Worm (Caenorhabditis elegans): Measurements from ENCODE around the gene hcf-1.

The hcf-1 gene

ce11 chrIV:7790151-7790691 lies 16.1 kb upstream of the hcf-1 start:
- no peak for TF ChIP-seq unc-62 (GFP tag; optimal IDR thresholded peaks at IDR 0.05)

DNA sequence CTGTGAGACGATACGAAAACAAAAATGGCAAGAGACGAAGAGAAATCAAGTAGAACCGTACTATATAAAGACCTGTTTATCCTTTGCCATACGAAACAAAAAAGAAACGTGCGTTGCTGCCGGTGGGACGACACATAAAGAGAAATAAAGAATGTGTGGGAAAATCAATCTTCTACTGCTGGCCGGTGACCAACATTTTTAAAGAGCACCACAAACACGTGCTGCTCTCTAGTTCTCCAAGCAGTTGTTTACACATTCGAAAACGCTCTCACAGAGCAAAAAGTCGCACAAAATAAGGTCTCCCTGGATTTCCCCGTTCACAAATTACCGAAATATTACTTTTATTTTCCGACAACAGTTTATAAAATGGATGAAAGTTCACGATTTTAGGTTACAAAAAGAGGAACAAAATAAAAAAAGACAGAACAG lies 15.5 kb upstream of the hcf-1 start, which contains the start of gene imp-3:
Gene imp-3, minus strand, starts transcription at position 93 of the 429 bp plus-strand sequence.
- TF ChIP-seq unc-62 (GFP tag; optimal IDR thresholded peaks at IDR 0.05): no peak

DNA sequence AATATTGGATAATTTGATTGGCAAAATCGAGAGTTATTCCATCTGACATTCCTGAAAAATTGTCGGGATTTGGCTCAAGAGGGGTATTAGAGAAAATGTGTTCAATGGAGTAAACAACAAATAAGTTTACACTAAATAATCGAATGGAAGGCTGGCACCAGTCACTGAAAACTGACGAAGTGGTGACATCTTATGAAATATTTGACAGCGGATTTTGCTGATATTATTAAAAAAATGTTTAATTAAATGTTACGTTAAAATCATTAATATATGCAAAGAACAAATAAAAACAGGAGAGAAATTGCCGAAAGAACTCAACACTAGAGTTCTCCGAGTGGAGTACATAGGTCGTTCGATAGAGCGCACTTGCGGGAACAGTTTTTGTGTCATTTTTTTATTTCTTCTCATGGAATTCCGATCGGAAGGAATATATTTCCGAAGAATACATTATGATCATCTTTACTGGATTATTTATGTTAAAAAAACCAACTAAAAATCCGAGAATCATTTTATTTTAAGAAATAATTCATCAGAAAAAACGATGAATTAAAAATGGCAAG lies 11.5 kb upstream of the hcf-1 start, which contains the start of gene tag-322:
Gene tag-322, minus strand, starts transcription at position 51 of the 560 bp plus-strand sequence.
- TF ChIP-seq unc-62 (GFP tag; optimal IDR thresholded peaks at IDR 0.05): no peak

DNA sequence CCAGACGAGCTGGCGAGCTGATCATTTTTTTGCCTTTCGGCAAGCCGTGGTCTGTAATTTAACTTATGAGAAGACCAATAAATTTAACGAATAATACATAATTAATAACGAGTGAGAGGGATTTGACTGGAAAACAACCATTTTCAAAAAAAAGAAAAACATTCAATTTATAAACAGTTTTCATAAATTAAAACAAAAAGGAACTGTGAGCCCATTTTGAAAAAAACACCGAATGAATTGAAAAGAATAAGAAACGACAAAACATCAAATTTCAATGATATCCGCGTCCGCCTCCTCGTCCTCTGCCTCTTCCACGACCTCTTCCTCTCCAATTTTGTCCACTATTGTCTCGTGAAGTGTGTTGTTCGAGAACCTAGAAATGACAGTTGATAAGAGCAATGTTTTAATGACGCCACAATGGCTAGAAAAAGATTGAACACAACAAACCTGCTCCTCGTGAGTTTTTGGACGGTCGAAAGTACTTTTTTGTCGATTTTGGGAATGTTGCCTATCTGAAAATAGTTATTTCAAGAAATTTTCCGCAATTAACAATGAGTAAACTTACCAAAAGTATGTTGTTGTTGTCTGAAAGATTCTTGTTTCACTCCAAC lies 9.8 kb upstream of the hcf-1 start, which contains the start of gene tag-321:
Gene tag-321, minus strand, starts transcription at position 51 of the 611 bp plus-strand sequence.
- TF ChIP-seq unc-62 (GFP tag; optimal IDR thresholded peaks at IDR 0.05): no peak

DNA sequence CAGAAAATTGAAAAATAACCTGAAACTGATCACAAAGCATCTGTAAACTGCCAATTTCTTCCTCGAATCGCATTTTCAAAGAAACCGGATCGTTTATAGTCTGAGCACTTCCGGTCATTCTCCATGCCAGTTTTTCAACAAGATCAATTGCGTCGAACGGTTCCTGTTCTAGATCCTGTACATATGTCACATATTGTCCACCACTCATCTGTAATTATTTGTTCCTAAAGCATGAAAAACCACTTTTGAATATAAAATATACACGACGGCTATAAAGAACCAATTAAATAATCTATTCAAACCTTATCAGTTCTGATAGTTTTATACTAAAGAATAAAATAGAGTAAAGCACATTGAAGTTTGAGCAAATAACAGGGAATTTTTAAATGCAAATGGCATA lies 8.2 kb upstream of the hcf-1 start, which contains the start of gene sec-10:
Gene sec-10, minus strand, starts transcription at position 208 of the 400 bp plus-strand sequence.
- no peak for TF ChIP-seq unc-62 (GFP tag; optimal IDR thresholded peaks at IDR 0.05)

DNA sequence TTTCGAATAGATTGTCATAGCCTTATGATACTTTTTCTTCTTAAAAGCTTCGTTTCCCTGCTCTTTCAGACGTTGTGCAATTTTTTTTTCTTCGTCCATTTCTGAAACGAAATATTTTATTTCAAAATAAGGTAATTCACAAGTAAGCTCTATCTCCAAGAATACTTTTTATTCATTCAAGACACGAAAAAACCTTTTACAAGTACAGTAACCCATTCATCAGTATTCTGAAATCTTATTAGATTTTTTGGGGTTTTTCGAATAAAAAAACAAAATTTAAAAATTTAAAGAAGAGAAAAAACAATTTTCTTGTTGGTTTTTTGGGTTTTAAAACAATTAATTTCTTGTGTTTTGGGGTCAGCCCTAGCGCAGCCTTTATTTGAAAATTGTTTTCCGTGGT lies 4.8 kb upstream of the hcf-1 start, which contains the start of gene rpap-3:
Gene rpap-3, minus strand, starts transcription at position 101 of the 400 bp plus-strand sequence.
- TF ChIP-seq unc-62 (GFP tag; optimal IDR thresholded peaks at IDR 0.05): no peak

DNA sequence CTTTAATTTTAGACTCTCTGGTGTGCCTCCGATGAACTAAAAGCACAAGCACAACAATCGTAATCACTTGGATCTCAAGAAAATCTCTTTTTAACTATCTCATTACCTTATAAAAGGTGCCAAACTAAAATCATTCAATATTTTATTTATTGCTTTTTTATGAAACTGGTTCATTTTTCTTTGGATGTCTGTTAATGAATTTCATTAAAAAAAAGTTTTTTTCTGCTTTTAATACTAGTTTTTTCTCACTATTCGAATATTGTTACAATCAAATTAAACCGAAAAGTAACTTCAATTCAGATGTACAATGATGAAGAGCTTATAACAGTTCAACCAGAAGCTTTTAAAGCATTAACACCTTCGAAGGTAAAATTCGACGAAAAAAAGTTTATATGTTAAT lies 1.6 kb upstream of the hcf-1 start, which contains the start of gene swd-2.1:
Gene swd-2.1, plus strand, starts transcription at position 301 of the 400 bp plus-strand sequence.
- no peak for TF ChIP-seq unc-62 (GFP tag; optimal IDR thresholded peaks at IDR 0.05)

- no peak for TF ChIP-seq unc-62 (GFP tag; optimal IDR thresholded peaks at IDR 0.05)
These were observed 3.9 kb downstream of the hcf-1 start, which contains the start of gene rdl-1 for ce11 chrIV:7770162-7770561. TSS of gene rdl-1 (minus strand) at chrIV:7770262.

ce11 chrIV:7764319-7764718 lies 9.8 kb downstream of the hcf-1 start:
- TF ChIP-seq unc-62 (GFP tag; optimal IDR thresholded peaks at IDR 0.05): no peak

DNA sequence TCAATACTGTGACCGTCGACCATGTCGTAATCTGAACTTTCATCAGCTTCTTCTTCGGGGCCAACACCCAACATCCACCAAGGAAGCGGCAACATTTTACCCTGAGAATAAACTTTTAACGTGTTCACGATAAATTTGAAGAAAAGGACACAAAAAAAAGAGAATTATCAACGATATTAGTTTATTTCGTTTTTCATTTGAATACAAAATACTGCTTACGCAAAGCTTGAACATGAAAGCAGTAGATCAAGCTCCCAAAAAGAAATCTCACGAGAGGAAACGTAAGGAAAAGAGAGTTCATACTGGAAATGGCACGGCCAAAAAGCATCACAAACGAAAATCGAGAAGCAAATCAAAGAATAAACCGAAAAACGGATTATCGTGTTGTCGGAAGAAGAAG lies 10.3 kb downstream of the hcf-1 start, which contains the start of the genes C46A5.6 and C46A5.1:
Gene C46A5.6, minus strand, starts transcription at position 101 of the 400 bp plus-strand sequence.
Gene C46A5.1, plus strand, starts transcription at position 184 of the 400 bp plus-strand sequence.
- TF ChIP-seq unc-62 (GFP tag; optimal IDR thresholded peaks at IDR 0.05): no peak

DNA sequence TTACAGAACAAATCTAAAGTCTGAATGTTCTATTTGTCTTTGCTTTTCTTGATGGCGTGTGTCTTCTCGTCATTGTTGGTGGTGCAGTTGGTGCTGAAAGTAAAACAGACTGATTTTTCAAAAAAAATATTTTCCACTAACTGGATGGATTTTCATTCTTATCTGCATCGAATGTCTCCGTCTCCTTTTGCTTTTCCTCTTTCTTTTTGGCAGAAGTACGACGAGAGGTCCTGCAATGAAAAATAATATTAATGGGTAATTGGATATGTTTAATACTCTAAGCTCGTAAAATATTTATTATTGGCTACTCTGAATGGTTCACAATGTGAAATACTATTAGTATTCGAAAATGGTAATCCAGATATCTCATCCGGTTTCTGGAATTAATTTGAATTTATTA lies 14.0 kb downstream of the hcf-1 start, which contains the start of gene del-7:
Gene del-7, plus strand, starts transcription at position 301 of the 400 bp plus-strand sequence.
- TF ChIP-seq unc-62 (GFP tag; optimal IDR thresholded peaks at IDR 0.05): no peak

ce11 chrIV:7759527-7759926 lies 14.5 kb downstream of the hcf-1 start, which contains the start of gene dsb-3:
TSS of gene dsb-3 (minus strand) at chrIV:7759627.
- no peak for TF ChIP-seq unc-62 (GFP tag; optimal IDR thresholded peaks at IDR 0.05)

DNA sequence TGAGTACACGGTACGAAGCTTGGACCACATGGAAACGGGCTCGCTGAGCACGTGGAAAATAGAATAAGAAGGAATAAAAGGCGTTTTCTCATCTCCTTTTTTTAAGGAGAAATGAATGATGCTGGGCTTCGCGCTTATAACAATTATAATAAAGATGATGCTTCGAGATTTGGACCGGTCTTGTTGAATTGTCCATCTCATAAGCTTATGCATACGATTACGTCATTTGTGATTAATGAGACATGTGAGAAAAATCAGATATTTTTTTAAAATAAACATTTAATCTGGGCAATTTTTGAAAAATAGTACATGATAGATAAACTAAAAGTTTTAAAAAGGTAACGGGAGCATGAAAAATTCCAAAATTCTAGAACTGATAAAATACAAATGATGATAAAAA lies 16.8 kb downstream of the hcf-1 start, which contains the start of gene C46A5.4:
Gene C46A5.4, minus strand, starts transcription at position 101 of the 400 bp plus-strand sequence.
- TF ChIP-seq unc-62 (GFP tag; optimal IDR thresholded peaks at IDR 0.05): no peak

- no peak for TF ChIP-seq unc-62 (GFP tag; optimal IDR thresholded peaks at IDR 0.05)
These were observed 20.0 kb downstream of the hcf-1 start for ce11 chrIV:7754114-7754513.

ce11 chrIV:7753108-7753507 lies 21.0 kb downstream of the hcf-1 start, which contains the start of gene col-14:
TSS of gene col-14 (plus strand) at chrIV:7753408.
- TF ChIP-seq unc-62 (GFP tag; optimal IDR thresholded peaks at IDR 0.05): no peak

DNA sequence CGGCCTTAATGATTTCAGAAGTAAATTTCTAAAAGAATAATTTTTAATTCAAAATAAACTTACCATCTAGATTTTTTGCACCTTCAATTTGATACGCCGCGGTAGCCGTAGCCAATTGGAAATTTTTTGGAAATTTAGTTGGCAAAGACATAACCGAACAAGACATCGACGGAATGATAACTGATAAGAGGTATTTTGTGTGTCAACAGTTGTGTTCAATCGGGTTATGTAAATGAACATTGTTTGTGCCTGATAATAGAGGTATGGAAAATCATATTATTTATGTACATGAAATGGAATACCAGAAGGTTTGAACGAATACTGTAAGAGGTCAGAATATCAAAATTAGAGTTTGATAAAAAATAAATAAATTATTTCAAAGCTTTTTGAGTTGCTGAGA lies 26.2 kb downstream of the hcf-1 start, which contains the start of gene klo-1:
Gene klo-1, minus strand, starts transcription at position 388 of the 400 bp plus-strand sequence.
- TF ChIP-seq unc-62 (GFP tag; optimal IDR thresholded peaks at IDR 0.05): no peak
